Worm (Caenorhabditis elegans) whole organism, early embryonic: Measurements from ENCODE around the gene ptc-1.

ENCODE experiments used
- B0310.2 ChIP-seq: sonication (generic microtip); optimal IDR thresholded peaks from 2 replicates; lab custom pipeline; 2016; ENCODE audit warnings: mild to moderate bottlenecking, missing genetic modification characterization, missing compliant biosample characterization
- flt-1 ChIP-seq: fragments of 200-800 bp; sonication (Bioruptor generic); IDR thresholded peaks from 2 replicates; pipeline ENCODE4 v1.3.6; 2022; ENCODE audit warnings: missing genetic modification characterization, missing compliant biosample characterization

DNA sequence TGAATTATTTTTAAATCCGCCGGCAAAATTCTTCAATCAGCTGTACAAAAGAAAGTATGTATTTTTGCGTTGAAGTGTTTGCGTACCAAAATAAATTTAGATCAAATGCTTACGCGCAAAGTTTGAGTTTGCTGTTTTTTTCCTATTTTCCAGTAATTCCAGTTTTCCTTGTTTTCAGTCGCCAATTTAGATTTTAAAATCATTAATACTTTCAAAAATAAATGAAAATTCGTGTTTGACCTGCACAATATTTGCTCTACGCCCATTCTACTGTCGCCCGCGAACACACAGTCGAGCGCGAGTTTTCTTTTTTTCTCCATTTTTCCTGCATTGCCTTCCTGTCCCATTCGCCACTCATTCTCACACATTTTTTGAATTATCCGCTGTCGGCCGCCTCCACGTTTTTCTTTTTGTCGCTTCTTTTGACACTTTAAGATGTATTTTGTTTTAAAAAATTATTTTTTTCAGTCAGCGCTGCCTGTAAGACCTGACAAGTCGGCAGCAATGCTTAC, at the start of gene ptc-1:
- TF ChIP-seq flt-1 (GFP tag; lab: Robert Waterston, UW) (no peak), B0310.2 (no peak)
